Worm (Caenorhabditis elegans): ENCODE data around the gene dpf-5.
"Not testable (repeated sequence)": the region's sequence is repeated elsewhere in the genome, so short reads cannot be mapped to it uniquely, and the experiment has no call there.

dpf-5 gene

ce11 chrIV:4763844-4764243, 42.5 kb downstream of the dpf-5 start, which contains the start of gene Y17G9B.2:
Gene Y17G9B.2 (plus strand): TSS chrIV:4764144.
- TF ChIP-seq zim-3 (tag; optimal IDR thresholded peaks at IDR 0.05) (no peak), let-607 (tag; optimal IDR thresholded peaks at IDR 0.05) (no peak), madf-3 (GFP tag; IDR thresholded peaks at IDR 0.05) (no peak), nhr-120 (GFP tag; IDR thresholded peaks at IDR 0.05) (no peak), Y79H2A.3 (GFP tag; conservative IDR thresholded peaks at IDR 0.05) (no peak), snpc-3.4 (tag; optimal IDR thresholded peaks at IDR 0.05) (no peak), tbx-9 (tag; optimal IDR thresholded peaks at IDR 0.05; ENCODE audit: borderline replicate concordance) (no peak), sdz-38 (tag; optimal IDR thresholded peaks at IDR 0.05) (no peak), him-1 (tag; optimal IDR thresholded peaks at IDR 0.05) (no peak), tbp1 (GFP tag; optimal IDR thresholded peaks at IDR 0.05) (no peak), unc-62 (GFP tag; optimal IDR thresholded peaks at IDR 0.05) (no peak), lag-1 (GFP tag; IDR thresholded peaks at IDR 0.05) (no peak), Y53F4B.3 (GFP tag; IDR thresholded peaks at IDR 0.05) (no peak)

- not testable (repeated sequence) for TF ChIP-seq snpc-4 (GFP tag; optimal IDR thresholded peaks at IDR 0.05)
- TF ChIP-seq snpc-4 (tag; optimal IDR thresholded peaks at IDR 0.05) (peak in 1 of 4 experiments; percentile 39), xnd-1 (tag; optimal IDR thresholded peaks at IDR 0.05) (peak; percentile 17), lsl-1 (GFP tag; optimal IDR thresholded peaks at IDR 0.05) (peak; percentile 52), madf-6 (GFP tag; IDR thresholded peaks at IDR 0.05) (peak; percentile 75), F33H1.4 (GFP tag; IDR thresholded peaks at IDR 0.05) (peak; percentile 49), hmg-1.2 (GFP tag; IDR thresholded peaks at IDR 0.05) (peak; percentile 26; the same call in 1 of the 2 replicates), mcd-1 (GFP tag; IDR thresholded peaks at IDR 0.05) (peak; percentile 70)
Measured at ce11 chrIV:4762990-4763545, 43.3 kb downstream of the dpf-5 start.

- TF ChIP-seq efl-1 (GFP tag; optimal IDR thresholded peaks at IDR 0.05) (peak; percentile 32), F37B4.10 (GFP tag; IDR thresholded peaks at IDR 0.05) (no peak), ceh-91 (GFP tag; IDR thresholded peaks at IDR 0.05) (peak; percentile 77), madf-8 (GFP tag; conservative IDR thresholded peaks at IDR 0.05) (peak; percentile 87), ekl-4 (GFP tag; IDR thresholded peaks at IDR 0.05) (peak; percentile 75), egl-44 (GFP tag; IDR thresholded peaks at IDR 0.05) (no peak), lin-54 (GFP tag; optimal IDR thresholded peaks at IDR 0.05) (peak; percentile 85), F33H1.4 (GFP tag; IDR thresholded peaks at IDR 0.05) (peak; percentile 97), tbp1 (GFP tag; optimal IDR thresholded peaks at IDR 0.05) (peak; percentile 37), pbrm-1 (GFP tag; IDR thresholded peaks at IDR 0.05) (peak; percentile 44; the same call in 1 of the 2 replicates), mes-4 (tag; optimal IDR thresholded peaks at IDR 0.05) (no peak), madf-3 (GFP tag; IDR thresholded peaks at IDR 0.05) (0 out of 2 replicates have a peak, but pooled peaks have one; percentile 31), sdz-38 (tag; optimal IDR thresholded peaks at IDR 0.05) (no peak), dpff-1 (tag; optimal IDR thresholded peaks at IDR 0.05) (no peak), lsl-1 (GFP tag; optimal IDR thresholded peaks at IDR 0.05) (peak; percentile 94), hmg-1.2 (GFP tag; IDR thresholded peaks at IDR 0.05) (0 out of 2 replicates have a peak, but pooled peaks have one; percentile 20), snpc-1.1 (tag; optimal IDR thresholded peaks at IDR 0.05; ENCODE audit: insufficient read depth) (peak; percentile 46), snpc-4 (GFP tag; optimal IDR thresholded peaks at IDR 0.05) (peak; percentile 37), snpc-4 (tag; optimal IDR thresholded peaks at IDR 0.05) (peak; percentile 8 to 80 (median 58)), hsf-1 (GFP tag; IDR thresholded peaks at IDR 0.05) (peak; percentile 99), tlf-1 (GFP tag; optimal IDR thresholded peaks at IDR 0.05) (peak; percentile 54), D2030.7 (GFP tag; IDR thresholded peaks at IDR 0.05) (peak; percentile 82), lin-40 (tag; optimal IDR thresholded peaks at IDR 0.05) (no peak), snpc-3.4 (tag; optimal IDR thresholded peaks at IDR 0.05) (peak; percentile 81), ztf-28 (GFP tag; IDR thresholded peaks at IDR 0.05) (no peak), mcd-1 (GFP tag; IDR thresholded peaks at IDR 0.05) (peak; percentile 67; the same call in 1 of the 2 replicates), ztf-25 (GFP tag; IDR thresholded peaks at IDR 0.05) (no peak), attf-6 (GFP tag; IDR thresholded peaks at IDR 0.05) (peak; percentile 44; the same call in 1 of the 2 replicates), madf-6 (GFP tag; IDR thresholded peaks at IDR 0.05) (peak; percentile 96), xnd-1 (tag; optimal IDR thresholded peaks at IDR 0.05) (peak; percentile 86), snpc-1.3 (tag; optimal IDR thresholded peaks at IDR 0.05; ENCODE audit: insufficient read depth) (peak; percentile 52)
Measured at ce11 chrIV:4760378-4761084, 45.9 kb downstream of the dpf-5 start, which contains the start of the genes memi-1 and cyp-31A3. Gene memi-1 (minus strand): TSS chrIV:4760428. Gene cyp-31A3 (plus strand): TSS chrIV:4761049.

Data from whole organism, young adult.